Fruit fly (Drosophila melanogaster) whole organism: Measurements from ENCODE around the gene CG43121.

Experiments used
- CG8478 ChIP-seq: fragments of >200 bp; optimal IDR thresholded peaks from 2 replicates; lab custom pipeline; 2018; ENCODE audit warnings: inconsistent platforms
- Dll ChIP-seq: fragments of >200 bp; optimal IDR thresholded peaks from 2 replicates; lab custom pipeline; 2017

dm6 chr3L:14665802-14666351 is 6.4 kb downstream of the CG43121 start:
- no peak for TF ChIP-seq Dll (lab: Kevin White, UChicago)
- no peak for TF ChIP-seq CG8478
